Fruit fly (Drosophila melanogaster) whole organism, embryonic: Measurements from ENCODE around the gene CCDC53.
A peak's percentile ranks its signal among the peaks of the same experiment; 100 is the strongest.

Experiments
- Ada2b ChIP-seq: fragments of 200-800 bp; sonication (Bioruptor generic); IDR thresholded peaks from 2 replicates; pipeline ENCODE4 v1.3.6; 2022; ENCODE audit warnings: missing biosample characterization, missing genetic modification characterization
- Aef1 ChIP-seq: fragments of 200-800 bp; sonication (Bioruptor generic); IDR thresholded peaks from 3 replicates; pipeline ENCODE4 v1.3.6; 2022; ENCODE audit warnings: missing biosample characterization, missing genetic modification characterization
- CG10543 ChIP-seq: fragments of 200-800 bp; sonication (Bioruptor generic); optimal IDR thresholded peaks from 3 replicates; lab custom pipeline; 2017; ENCODE audit warnings: missing biosample characterization, mild to moderate bottlenecking, missing genetic modification characterization, moderate library complexity
- CG13123 ChIP-seq: fragments of 200-800 bp; sonication (Bioruptor generic); optimal IDR thresholded peaks from 2 replicates; lab custom pipeline; 2016; ENCODE audit warnings: missing biosample characterization, missing genetic modification characterization
- CG13424 ChIP-seq: fragments of 200-800 bp; sonication (Bioruptor generic); optimal IDR thresholded peaks from 2 replicates; lab custom pipeline; 2019; ENCODE audit warnings: missing biosample characterization, mild to moderate bottlenecking, missing genetic modification characterization, moderate library complexity
- CG14667 ChIP-seq: fragments of 200-800 bp; sonication (Bioruptor generic); IDR thresholded peaks from 2 replicates; pipeline ENCODE4 v1.3.6; 2022; ENCODE audit warnings: missing biosample characterization, missing genetic modification characterization
- CG14860 ChIP-seq: fragments of 200-800 bp; sonication (Bioruptor generic); IDR thresholded peaks from 3 replicates; pipeline ENCODE4 v1.3.6; 2022; ENCODE audit warnings: missing biosample characterization, missing genetic modification characterization; ENCODE audit not compliant: partially characterized antibody
- CG15514 ChIP-seq: fragments of 200-800 bp; sonication (Bioruptor generic); optimal IDR thresholded peaks from 3 replicates; lab custom pipeline; 2017; ENCODE audit warnings: missing biosample characterization, missing genetic modification characterization, mild to moderate bottlenecking, moderate library complexity, missing genetic modification reagents
- CG1602 ChIP-seq: fragments of 200-800 bp; sonication (Bioruptor generic); optimal IDR thresholded peaks from 3 replicates; lab custom pipeline; 2016; ENCODE audit warnings: missing biosample characterization, missing genetic modification characterization
- CG1603 ChIP-seq: fragments of 200-800 bp; sonication (Bioruptor generic); optimal IDR thresholded peaks from 2 replicates; lab custom pipeline; 2019; ENCODE audit warnings: missing biosample characterization, mild to moderate bottlenecking, missing genetic modification characterization, moderate library complexity
- CG17361 ChIP-seq: fragments of 200-800 bp; sonication (Bioruptor generic); IDR thresholded peaks from 3 replicates; pipeline ENCODE4 v1.3.6; 2022; ENCODE audit warnings: missing biosample characterization, missing genetic modification characterization
- CG18011 ChIP-seq: fragments of 200-800 bp; sonication (Bioruptor generic); optimal IDR thresholded peaks from 2 replicates; lab custom pipeline; 2017; ENCODE audit warnings: missing biosample characterization, missing genetic modification characterization, mild to moderate bottlenecking, moderate library complexity, missing genotype
- CG18476 ChIP-seq: fragments of 200-800 bp; sonication (Bioruptor generic); optimal IDR thresholded peaks from 2 replicates; lab custom pipeline; 2016; ENCODE audit warnings: missing biosample characterization, mild to moderate bottlenecking, missing genetic modification characterization
- CG6683 ChIP-seq: fragments of 200-800 bp; sonication (Bioruptor generic); optimal IDR thresholded peaks from 2 replicates; lab custom pipeline; 2017; ENCODE audit warnings: missing biosample characterization, mild to moderate bottlenecking, missing genetic modification characterization, missing genetic modification reagents
- CG8924 ChIP-seq: fragments of 200-800 bp; optimal IDR thresholded peaks from 3 replicates; lab custom pipeline; 2019; ENCODE audit warnings: missing biosample characterization, mild to moderate bottlenecking, missing genetic modification characterization, moderate library complexity
- CoRest ChIP-seq: fragments of 200-800 bp; sonication (Bioruptor generic); optimal IDR thresholded peaks from 3 replicates; lab custom pipeline; 2018; ENCODE audit warnings: missing biosample characterization, mild to moderate bottlenecking, missing genetic modification characterization, moderate library complexity
- D19B ChIP-seq: fragments of 200-800 bp; sonication (Bioruptor generic); optimal IDR thresholded peaks from 2 replicates; lab custom pipeline; 2017; ENCODE audit warnings: missing biosample characterization, mild to moderate bottlenecking, missing genetic modification characterization
- Dbx ChIP-seq: fragments of 200-800 bp; sonication (Bioruptor generic); IDR thresholded peaks from 3 replicates; pipeline ENCODE4 v1.3.6; 2022; ENCODE audit warnings: missing biosample characterization, missing genetic modification characterization
- Dek ChIP-seq: fragments of 200-800 bp; sonication (Bioruptor generic); optimal IDR thresholded peaks from 3 replicates; lab custom pipeline; 2019; ENCODE audit warnings: missing biosample characterization, mild to moderate bottlenecking, missing genetic modification characterization, moderate library complexity
- Dip2 ChIP-seq: fragments of 200-800 bp; sonication (Bioruptor generic); IDR thresholded peaks from 2 replicates; pipeline ENCODE4 v1.3.6; 2022; ENCODE audit warnings: missing biosample characterization, missing genetic modification characterization
- Dll ChIP-seq: fragments of 200-800 bp; sonication (Bioruptor generic); IDR thresholded peaks from 4 replicates; pipeline ENCODE4 v1.3.6; 2022; ENCODE audit warnings: missing biosample characterization, missing genetic modification characterization; ENCODE audit not compliant: partially characterized antibody
- E2f1 ChIP-seq: fragments of 200-800 bp; sonication (Bioruptor generic); IDR thresholded peaks from 2 replicates; pipeline ENCODE4 v1.3.6; 2022; ENCODE audit warnings: missing biosample characterization, missing genetic modification characterization
- E2f2 ChIP-seq: fragments of 200-800 bp; sonication (Bioruptor generic); IDR thresholded peaks from 2 replicates; pipeline ENCODE4 v1.3.6; 2022; ENCODE audit warnings: missing biosample characterization, missing genetic modification characterization
- Ets65A ChIP-seq: fragments of 200-800 bp; sonication (Bioruptor generic); peaks from one replicate; lab custom pipeline; 2016; ENCODE audit warnings: missing biosample characterization, missing genetic modification characterization
- GATAe ChIP-seq: fragments of 200-800 bp; sonication (Bioruptor generic); conservative IDR thresholded peaks from 2 replicates; pipeline ENCODE4 v1.3.6; 2022; ENCODE audit warnings: missing biosample characterization, missing genetic modification characterization
- HLH4C ChIP-seq: fragments of 200-800 bp; sonication (Bioruptor generic); IDR thresholded peaks from 3 replicates; pipeline ENCODE4 v1.3.6; 2022; ENCODE audit warnings: missing biosample characterization, missing genetic modification characterization; ENCODE audit not compliant: partially characterized antibody
- HmgZ ChIP-seq: fragments of 200-800 bp; sonication (Bioruptor generic); optimal IDR thresholded peaks from 2 replicates; lab custom pipeline; 2018; ENCODE audit warnings: missing biosample characterization, mild to moderate bottlenecking, missing genetic modification characterization
- NK7.1 ChIP-seq: fragments of 200-800 bp; sonication (Bioruptor generic); optimal IDR thresholded peaks from 3 replicates; lab custom pipeline; 2016; ENCODE audit warnings: missing biosample characterization, missing genetic modification characterization
- NfI ChIP-seq: fragments of 200-800 bp; sonication (Bioruptor generic); optimal IDR thresholded peaks from 3 replicates; lab custom pipeline; 2018; ENCODE audit warnings: missing biosample characterization, mild to moderate bottlenecking, missing genetic modification characterization, moderate library complexity
- Ravus ChIP-seq: fragments of 200-800 bp; sonication (Bioruptor generic); IDR thresholded peaks from 2 replicates; pipeline ENCODE4 v1.3.6; 2022; ENCODE audit warnings: missing biosample characterization, missing genetic modification characterization
- Sin3A ChIP-seq: fragments of >200 bp; optimal IDR thresholded peaks from 2 replicates; lab custom pipeline; 2018
- Six4 ChIP-seq: fragments of 200-800 bp; sonication (Bioruptor generic); optimal IDR thresholded peaks from 2 replicates; lab custom pipeline; 2016; ENCODE audit warnings: missing biosample characterization, missing genetic modification characterization
- az2 ChIP-seq: fragments of 200-800 bp; sonication (Bioruptor generic); optimal IDR thresholded peaks from 3 replicates; lab custom pipeline; 2016; ENCODE audit warnings: missing biosample characterization, missing genetic modification characterization
- disco-r ChIP-seq: fragments of 200-800 bp; sonication (Bioruptor generic); optimal IDR thresholded peaks from 2 replicates; lab custom pipeline; 2016; ENCODE audit warnings: missing biosample characterization, missing genetic modification characterization
- fd102C ChIP-seq: fragments of 200-800 bp; sonication (Bioruptor generic); optimal IDR thresholded peaks from 2 replicates; lab custom pipeline; 2018; ENCODE audit warnings: missing biosample characterization, mild to moderate bottlenecking, missing genetic modification characterization, moderate library complexity
- gcm2 ChIP-seq: fragments of 200-800 bp; sonication (Bioruptor generic); optimal IDR thresholded peaks from 2 replicates; lab custom pipeline; 2016; ENCODE audit warnings: missing biosample characterization, missing genetic modification characterization
- gfzf ChIP-seq: fragments of 200-800 bp; sonication (Bioruptor generic); optimal IDR thresholded peaks from 2 replicates; lab custom pipeline; 2016; ENCODE audit warnings: missing biosample characterization, mild to moderate bottlenecking, missing genetic modification characterization, moderate library complexity
- h ChIP-seq: fragments of >200 bp; optimal IDR thresholded peaks from 2 replicates; lab custom pipeline; 2017
- ind ChIP-seq: fragments of 200-800 bp; sonication (Bioruptor generic); optimal IDR thresholded peaks from 3 replicates; lab custom pipeline; 2016; ENCODE audit warnings: missing biosample characterization, missing genetic modification characterization
- kah ChIP-seq: fragments of 200-800 bp; sonication (Bioruptor generic); optimal IDR thresholded peaks from 2 replicates; lab custom pipeline; 2018; ENCODE audit warnings: missing biosample characterization, mild to moderate bottlenecking, missing genetic modification characterization
- lab ChIP-seq: fragments of 200-800 bp; sonication (Bioruptor generic); optimal IDR thresholded peaks from 3 replicates; lab custom pipeline; 2017; ENCODE audit warnings: missing biosample characterization, missing genetic modification characterization, mild to moderate bottlenecking, moderate library complexity, missing genetic modification reagents
- maf-S ChIP-seq: fragments of 200-800 bp; sonication (Bioruptor generic); optimal IDR thresholded peaks from 2 replicates; lab custom pipeline; 2016; ENCODE audit warnings: missing biosample characterization, missing genetic modification characterization
- nerfin-2 ChIP-seq: fragments of 200-800 bp; sonication (Bioruptor generic); IDR thresholded peaks from 2 replicates; pipeline ENCODE4 v1.3.6; 2022; ENCODE audit warnings: missing biosample characterization, missing genetic modification characterization; ENCODE audit not compliant: partially characterized antibody
- oc ChIP-seq: fragments of 200-800 bp; sonication (Bioruptor generic); optimal IDR thresholded peaks from 2 replicates; lab custom pipeline; 2018; ENCODE audit warnings: missing biosample characterization, mild to moderate bottlenecking, missing genetic modification characterization, moderate library complexity
- phol ChIP-seq: fragments of 200-800 bp; sonication (Bioruptor generic); optimal IDR thresholded peaks from 3 replicates; lab custom pipeline; 2018; ENCODE audit warnings: missing biosample characterization, mild to moderate bottlenecking, missing genetic modification characterization, moderate library complexity
- pnt ChIP-seq: fragments of 200-800 bp; sonication (Bioruptor generic); optimal IDR thresholded peaks from 3 replicates; lab custom pipeline; 2016; ENCODE audit warnings: missing biosample characterization, missing genetic modification characterization
- rib ChIP-seq: fragments of 200-800 bp; sonication (Bioruptor generic); IDR thresholded peaks from 2 replicates; pipeline ENCODE4 v1.3.6; 2022; ENCODE audit warnings: missing biosample characterization, missing genetic modification characterization
- sd ChIP-seq: fragments of 200-800 bp; sonication (Bioruptor generic); optimal IDR thresholded peaks from 3 replicates; lab custom pipeline; 2018; ENCODE audit warnings: missing biosample characterization, mild to moderate bottlenecking, missing genetic modification characterization, moderate library complexity
- sna ChIP-seq: fragments of 200-800 bp; sonication (Bioruptor generic); IDR thresholded peaks from 2 replicates; pipeline ENCODE4 v1.3.6; 2022; ENCODE audit warnings: missing biosample characterization, missing genetic modification characterization; ENCODE audit not compliant: partially characterized antibody
- usp ChIP-seq: fragments of >200 bp; optimal IDR thresholded peaks from 2 replicates; lab custom pipeline; 2017; ENCODE audit warnings: missing biosample characterization, missing genetic modification characterization
- wor ChIP-seq: fragments of 200-800 bp; sonication (Bioruptor generic); IDR thresholded peaks from 2 replicates; pipeline ENCODE4 v1.3.6; 2022; ENCODE audit warnings: missing biosample characterization, missing genetic modification characterization

CCDC53 gene

dm6 chr2L:8086736-8087467, 46.0 kb downstream of the CCDC53 start (continued):
- TF ChIP-seq phol (tag; lab: Kevin White, UChicago) (no peak), D19B (no peak), CG13424 (tag; lab: Kevin White, UChicago) (no peak), CG18011 (GFP tag; lab: Kevin White, UChicago) (no peak), NK7.1 (GFP tag; lab: Kevin White, UChicago) (no peak), Ada2b (no peak), Dip2 (GFP tag; lab: Robert Waterston, UW) (no peak), wor (no peak), HLH4C (GFP tag; lab: Robert Waterston, UW) (no peak), CG14667 (GFP tag; lab: Robert Waterston, UW) (no peak), Dek (tag; lab: Kevin White, UChicago) (peak; percentile 23), CG14860 (GFP tag; lab: Robert Waterston, UW) (no peak), rib (GFP tag; lab: Robert Waterston, UW) (0 out of 2 replicates have a peak, but pooled peaks have one; percentile 59), Dbx (GFP tag; lab: Robert Waterston, UW) (0 out of 3 replicates have a peak, but pooled peaks have one; percentile 5), NfI (no peak), maf-S (GFP tag; lab: Kevin White, UChicago) (no peak), disco-r (GFP tag; lab: Kevin White, UChicago) (no peak), usp (GFP tag; lab: Kevin White, UChicago) (no peak), CG1602 (no peak), Sin3A (lab: Kevin White, UChicago) (no peak), az2 (GFP tag; lab: Kevin White, UChicago) (no peak), CG18476 (GFP tag; lab: Kevin White, UChicago) (no peak), Ets65A (no peak), nerfin-2 (GFP tag; lab: Robert Waterston, UW) (no peak), pnt (GFP tag; lab: Kevin White, UChicago) (no peak), kah (GFP tag; lab: Kevin White, UChicago) (no peak), h (lab: Kevin White, UChicago) (no peak), ind (no peak), oc (tag; lab: Kevin White, UChicago) (no peak), gfzf (GFP tag; lab: Kevin White, UChicago) (no peak), HmgZ (tag; lab: Kevin White, UChicago) (peak; percentile 17), E2f1 (GFP tag; lab: Robert Waterston, UW) (no peak), CG6683 (no peak), sna (GFP tag; lab: Robert Waterston, UW) (no peak), CG13123 (GFP tag; lab: Kevin White, UChicago) (no peak), Dll (GFP tag; lab: Robert Waterston, UW) (no peak), lab (GFP tag; lab: Kevin White, UChicago) (no peak), CoRest (tag; lab: Kevin White, UChicago) (peak; percentile 17), GATAe (GFP tag; lab: Robert Waterston, UW) (no peak), CG15514 (GFP tag; lab: Kevin White, UChicago) (no peak), fd102C (no peak), Six4 (GFP tag; lab: Kevin White, UChicago) (no peak), gcm2 (GFP tag; lab: Kevin White, UChicago) (no peak), CG17361 (no peak), CG10543 (GFP tag; lab: Kevin White, UChicago) (peak; percentile 90), CG8924 (tag; lab: Kevin White, UChicago) (no peak), CG1603 (tag; lab: Kevin White, UChicago) (no peak), Aef1 (no peak), E2f2 (GFP tag; lab: Robert Waterston, UW) (no peak; the same call in 1 of the 2 replicates), sd (tag; lab: Kevin White, UChicago) (peak; percentile 61), Ravus (GFP tag; lab: Robert Waterston, UW) (no peak)
